Worm (Caenorhabditis elegans) whole organism, L4 larva: Measurements from ENCODE around the gene F55C10.5.

Experiments used
- ama-1 ChIP-seq: fragments of 150-350 bp; optimal IDR thresholded peaks from 2 replicates; lab custom pipeline; 2014; ENCODE audit warnings: inconsistent platforms, mixed read lengths
- ceh-82 ChIP-seq: sonication (generic microtip); optimal IDR thresholded peaks from 2 replicates; lab custom pipeline; 2017; ENCODE audit warnings: missing biosample characterization, missing genetic modification characterization
- daf-12 ChIP-seq: fragments of 150-350 bp; optimal IDR thresholded peaks from 2 replicates; lab custom pipeline; 2014; ENCODE audit warnings: missing biosample characterization, missing genetic modification reagents, missing genetic modification characterization
- fkh-10 ChIP-seq: fragments of 150-350 bp; optimal IDR thresholded peaks from 2 replicates; lab custom pipeline; 2014; ENCODE audit warnings: missing biosample characterization, missing genetic modification reagents, missing genetic modification characterization
- jun-1 ChIP-seq: fragments of 150-350 bp; optimal IDR thresholded peaks from 2 replicates; lab custom pipeline; 2014; ENCODE audit warnings: missing biosample characterization, missing genetic modification reagents, missing genetic modification characterization
- lsy-2 ChIP-seq, 2 experiments: fragments of 150-350 bp in 1 of 2; sonication (generic microtip) in 1 of 2; optimal IDR thresholded peaks; 2 replicates each; lab custom pipeline; 2014 to 2017; ENCODE audit warnings: missing biosample characterization in 2 of 2, missing genetic modification characterization in 2 of 2
- mes-2 ChIP-seq: sonication (generic microtip); optimal IDR thresholded peaks from 2 replicates; lab custom pipeline; 2016; ENCODE audit warnings: missing genotype, mild to moderate bottlenecking, missing genetic modification characterization, missing compliant biosample characterization; ENCODE audit not compliant: poor library complexity, severe bottlenecking
- mxl-2 ChIP-seq: fragments of 200-800 bp; sonication (Bioruptor generic); conservative IDR thresholded peaks from 2 replicates; pipeline ENCODE4 v1.3.6; 2022; ENCODE audit warnings: missing genetic modification reagents, missing genetic modification characterization, missing compliant biosample characterization
- nhr-11 ChIP-seq: fragments of 150-350 bp; optimal IDR thresholded peaks from 2 replicates; lab custom pipeline; 2014; ENCODE audit warnings: missing biosample characterization, missing genetic modification characterization
- skn-1 ChIP-seq: fragments of 150-350 bp; optimal IDR thresholded peaks from 2 replicates; lab custom pipeline; 2014; ENCODE audit warnings: missing biosample characterization, missing genetic modification characterization
- tra-1 ChIP-seq: fragments of 200-800 bp; sonication (Bioruptor generic); IDR thresholded peaks from 2 replicates; pipeline ENCODE4 v1.3.6; 2022; ENCODE audit warnings: missing genetic modification reagents, missing genetic modification characterization, missing compliant biosample characterization
- unc-62 ChIP-seq, 3 experiments: fragments of 150-350 bp in 1 of 3; sonication (generic microtip); optimal IDR thresholded peaks in 2 of 3; peaks in 1 of 3; 1 replicate in 1 of 3; 2 replicates in 2 of 3; lab custom pipeline; 2014 to 2017; ENCODE audit warnings: missing biosample characterization in 3 of 3, missing genetic modification characterization in 3 of 3, missing genetic modification reagents in 3 of 3, missing genotype in 1 of 3
- zag-1 ChIP-seq: fragments of 150-350 bp; optimal IDR thresholded peaks from 2 replicates; lab custom pipeline; 2014; ENCODE audit warnings: missing biosample characterization, missing genetic modification characterization
- zfp-3 ChIP-seq: fragments of 200-800 bp; sonication (Bioruptor generic); conservative IDR thresholded peaks from 2 replicates; pipeline ENCODE4 v1.3.6; 2022; ENCODE audit warnings: missing genetic modification reagents, missing genetic modification characterization, missing compliant biosample characterization

DNA sequence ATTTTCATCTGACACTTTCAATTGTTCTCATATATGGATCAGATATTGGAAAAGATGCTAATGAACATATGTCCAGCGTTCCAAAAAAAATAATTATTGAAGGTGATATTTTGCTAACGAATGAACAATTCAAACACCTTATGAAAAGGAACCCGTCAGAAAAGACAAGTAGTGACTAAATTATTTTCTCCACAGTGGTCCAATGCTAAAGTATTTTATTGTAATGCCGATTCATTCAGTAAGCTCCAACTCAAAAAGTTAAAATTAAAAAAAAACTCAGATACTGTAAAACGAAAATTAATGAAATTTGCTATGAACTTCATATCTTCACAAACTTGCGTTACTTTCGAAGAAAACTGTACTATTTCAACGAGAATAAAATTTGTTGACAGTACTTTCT lies 9.1 kb downstream of the F55C10.5 start, which contains the start of gene nas-16:
- TF ChIP-seq skn-1 (no peak), mes-2 (no peak), fkh-10 (no peak), ama-1 (lab: Kevin White, UChicago) (no peak), jun-1 (tag; lab: Kevin White, UChicago) (no peak), unc-62 (GFP tag; optimal IDR thresholded peaks at IDR 0.05 in 1 of 2; lab: Kevin White, UChicago) (no peak), unc-62 (tag; optimal IDR thresholded peaks at IDR 0.05; lab: Kevin White, UChicago) (no peak), mxl-2 (GFP tag; lab: Robert Waterston, UW) (no peak), ceh-82 (tag; lab: Kevin White, UChicago) (no peak), daf-12 (tag; lab: Kevin White, UChicago) (no peak), tra-1 (GFP tag; lab: Robert Waterston, UW) (no peak), zag-1 (tag; lab: Kevin White, UChicago) (no peak), zfp-3 (GFP tag; lab: Robert Waterston, UW) (no peak), nhr-11 (tag; lab: Kevin White, UChicago) (no peak), lsy-2 (tag; optimal IDR thresholded peaks at IDR 0.05; lab: Kevin White, UChicago) (no peak)
